Worm (Caenorhabditis elegans): Measurements from ENCODE around the gene syx-4.

- TF ChIP-seq dao-5 (tag; optimal IDR thresholded peaks at IDR 0.05) (no peak), him-1 (tag; optimal IDR thresholded peaks at IDR 0.05) (no peak), W03F9.2 (tag; optimal IDR thresholded peaks at IDR 0.05) (no peak)
These were observed at the start of gene syx-4 for ce11 chrIV:8456899-8457298.
